Worm (Caenorhabditis elegans) whole organism, L4 larva: Measurements from ENCODE around the gene wdfy-2.

Source experiments
- D1046.2 ChIP-seq: fragments of 200-800 bp; sonication (Bioruptor generic); IDR thresholded peaks from 2 replicates; pipeline ENCODE4 v1.3.6; 2022; ENCODE audit warnings: missing genetic modification characterization, missing compliant biosample characterization
- F10B5.3 ChIP-seq: sonication (generic microtip); optimal IDR thresholded peaks from 2 replicates; lab custom pipeline; 2016; ENCODE audit warnings: mild to moderate bottlenecking, missing genetic modification characterization, missing compliant biosample characterization
- F37D6.2 ChIP-seq: sonication (generic microtip); optimal IDR thresholded peaks from 2 replicates; lab custom pipeline; 2016; ENCODE audit warnings: mild to moderate bottlenecking, missing genetic modification characterization, missing compliant biosample characterization
- R02D3.7 ChIP-seq: fragments of 150-350 bp; sonication (generic microtip); optimal IDR thresholded peaks from 3 replicates; lab custom pipeline; 2014; ENCODE audit warnings: missing biosample characterization, missing genetic modification characterization
- T20F7.1 ChIP-seq: fragments of 200-800 bp; sonication (Bioruptor generic); optimal IDR thresholded peaks from 2 replicates; lab custom pipeline; 2018; ENCODE audit warnings: mild to moderate bottlenecking, missing genetic modification characterization, missing compliant biosample characterization
- Y5F2A.4 ChIP-seq: fragments of 200-800 bp; sonication (Bioruptor generic); optimal IDR thresholded peaks from 2 replicates; lab custom pipeline; 2018; ENCODE audit warnings: mild to moderate bottlenecking, missing genetic modification characterization, missing compliant biosample characterization
- ZK546.5 ChIP-seq, 2 experiments: sonication (generic microtip); optimal IDR thresholded peaks; 2 replicates each; lab custom pipeline; 2017; ENCODE audit warnings: missing biosample characterization in 2 of 2, missing genetic modification characterization in 2 of 2
- aha-1 ChIP-seq: fragments of 150-350 bp; peaks from one replicate; lab custom pipeline; 2014; ENCODE audit warnings: missing biosample characterization, missing genetic modification characterization
- ama-1 ChIP-seq: fragments of 150-350 bp; optimal IDR thresholded peaks from 2 replicates; lab custom pipeline; 2014; ENCODE audit warnings: inconsistent platforms, mixed read lengths
- arid-1 ChIP-seq: fragments of 200-800 bp; sonication (Bioruptor generic); conservative IDR thresholded peaks from 2 replicates; pipeline ENCODE4 v1.3.6; 2022; ENCODE audit warnings: missing genetic modification reagents, missing genetic modification characterization, missing compliant biosample characterization
- ceh-20 ChIP-seq: fragments of 200-800 bp; sonication (Bioruptor generic); IDR thresholded peaks from 2 replicates; pipeline ENCODE4 v1.3.6; 2022; ENCODE audit warnings: missing genetic modification reagents, missing genetic modification characterization, missing compliant biosample characterization
- ceh-32 ChIP-seq: sonication (generic microtip); optimal IDR thresholded peaks from 2 replicates; lab custom pipeline; 2016; ENCODE audit warnings: mild to moderate bottlenecking, missing genetic modification characterization, missing compliant biosample characterization; ENCODE audit not compliant: poor library complexity
- daf-16 ChIP-seq, 3 experiments: sonication (generic microtip); optimal IDR thresholded peaks; 2 replicates each; lab custom pipeline; 2016 to 2017; ENCODE audit warnings: missing genetic modification characterization in 3 of 3, missing genetic modification reagents in 3 of 3, mild to moderate bottlenecking in 2 of 3, missing compliant biosample characterization in 2 of 3, missing biosample characterization in 1 of 3, moderate library complexity in 1 of 3
- daf-8 ChIP-seq: fragments of 200-800 bp; sonication (Bioruptor generic); IDR thresholded peaks from 2 replicates; pipeline ENCODE4 v1.3.6; 2022; ENCODE audit warnings: missing genetic modification characterization, missing compliant biosample characterization
- dmd-6 ChIP-seq: fragments of 200-800 bp; sonication (Bioruptor generic); IDR thresholded peaks from 2 replicates; pipeline ENCODE4 v1.3.6; 2022; ENCODE audit warnings: missing genetic modification reagents, missing genetic modification characterization, missing compliant biosample characterization
- dmd-8 ChIP-seq: fragments of 200-800 bp; sonication (Bioruptor generic); IDR thresholded peaks from 2 replicates; pipeline ENCODE4 v1.3.6; 2022; ENCODE audit warnings: missing genetic modification characterization, missing compliant biosample characterization
- dmd-9 ChIP-seq: fragments of 200-800 bp; sonication (Bioruptor generic); IDR thresholded peaks from 2 replicates; pipeline ENCODE4 v1.3.6; 2022; ENCODE audit warnings: missing genetic modification reagents, missing genetic modification characterization, missing compliant biosample characterization
- dpl-1 ChIP-seq: fragments of 150-350 bp; optimal IDR thresholded peaks from 2 replicates; lab custom pipeline; 2014; ENCODE audit warnings: missing biosample characterization, missing genetic modification reagents, missing genetic modification characterization
- duxl-1 ChIP-seq: sonication (generic microtip); optimal IDR thresholded peaks from 2 replicates; lab custom pipeline; 2016; ENCODE audit warnings: mild to moderate bottlenecking, missing genetic modification characterization, moderate library complexity, missing compliant biosample characterization; ENCODE audit not compliant: poor library complexity
- fkh-10 ChIP-seq: fragments of 150-350 bp; optimal IDR thresholded peaks from 2 replicates; lab custom pipeline; 2014; ENCODE audit warnings: missing biosample characterization, missing genetic modification reagents, missing genetic modification characterization
- fos-1 ChIP-seq: fragments of 150-350 bp; optimal IDR thresholded peaks from 2 replicates; lab custom pipeline; 2014; ENCODE audit warnings: missing biosample characterization, missing genetic modification characterization
- gei-8 ChIP-seq: fragments of 200-800 bp; sonication (Bioruptor generic); optimal IDR thresholded peaks from 2 replicates; lab custom pipeline; 2018; ENCODE audit warnings: mild to moderate bottlenecking, missing genetic modification characterization, missing compliant biosample characterization
- hlh-30 ChIP-seq: sonication (generic microtip); optimal IDR thresholded peaks from 2 replicates; lab custom pipeline; 2017; ENCODE audit warnings: antibody characterized with exemption, mild to moderate bottlenecking, missing genetic modification characterization, missing compliant biosample characterization; ENCODE audit not compliant: insufficient read depth
- lsy-2 ChIP-seq, 2 experiments: fragments of 150-350 bp in 1 of 2; sonication (generic microtip) in 1 of 2; optimal IDR thresholded peaks; 2 replicates each; lab custom pipeline; 2014 to 2017; ENCODE audit warnings: missing biosample characterization in 2 of 2, missing genetic modification characterization in 2 of 2
- mdt-29 ChIP-seq: fragments of 200-800 bp; sonication (Bioruptor generic); IDR thresholded peaks from 2 replicates; pipeline ENCODE4 v1.3.6; 2022; ENCODE audit warnings: missing genetic modification reagents, missing genetic modification characterization, missing compliant biosample characterization
- mes-2 ChIP-seq: sonication (generic microtip); optimal IDR thresholded peaks from 2 replicates; lab custom pipeline; 2016; ENCODE audit warnings: missing genotype, mild to moderate bottlenecking, missing genetic modification characterization, missing compliant biosample characterization; ENCODE audit not compliant: poor library complexity, severe bottlenecking
- mxl-2 ChIP-seq: fragments of 200-800 bp; sonication (Bioruptor generic); conservative IDR thresholded peaks from 2 replicates; pipeline ENCODE4 v1.3.6; 2022; ENCODE audit warnings: missing genetic modification reagents, missing genetic modification characterization, missing compliant biosample characterization
- mxl-3 ChIP-seq: fragments of 200-800 bp; sonication (Bioruptor generic); optimal IDR thresholded peaks from 2 replicates; lab custom pipeline; 2018; ENCODE audit warnings: mild to moderate bottlenecking, missing genetic modification characterization, missing compliant biosample characterization
- nhr-11 ChIP-seq: fragments of 150-350 bp; optimal IDR thresholded peaks from 2 replicates; lab custom pipeline; 2014; ENCODE audit warnings: missing biosample characterization, missing genetic modification characterization
- nhr-42 ChIP-seq: fragments of 200-800 bp; sonication (Bioruptor generic); IDR thresholded peaks from 2 replicates; pipeline ENCODE4 v1.3.6; 2022; ENCODE audit warnings: missing genetic modification characterization, missing compliant biosample characterization
- nhr-76 ChIP-seq: fragments of 150-350 bp; optimal IDR thresholded peaks from 2 replicates; lab custom pipeline; 2014; ENCODE audit warnings: missing biosample characterization, missing genetic modification characterization
- nhr-77 ChIP-seq: fragments of 150-350 bp; optimal IDR thresholded peaks from 2 replicates; lab custom pipeline; 2014; ENCODE audit warnings: missing biosample characterization, missing genetic modification characterization
- saeg-2 ChIP-seq: fragments of 200-800 bp; sonication (Bioruptor generic); IDR thresholded peaks from 2 replicates; pipeline ENCODE4 v1.3.6; 2022; ENCODE audit warnings: missing genetic modification reagents, missing genetic modification characterization, missing compliant biosample characterization
- skn-1 ChIP-seq: fragments of 150-350 bp; optimal IDR thresholded peaks from 2 replicates; lab custom pipeline; 2014; ENCODE audit warnings: missing biosample characterization, missing genetic modification characterization
- snpc-4 ChIP-seq: fragments of 150-350 bp; optimal IDR thresholded peaks from 2 replicates; lab custom pipeline; 2014; ENCODE audit warnings: missing biosample characterization, missing genetic modification characterization
- tra-1 ChIP-seq: fragments of 200-800 bp; sonication (Bioruptor generic); IDR thresholded peaks from 2 replicates; pipeline ENCODE4 v1.3.6; 2022; ENCODE audit warnings: missing genetic modification reagents, missing genetic modification characterization, missing compliant biosample characterization
- unc-62 ChIP-seq, 3 experiments: fragments of 150-350 bp in 1 of 3; sonication (generic microtip); optimal IDR thresholded peaks in 2 of 3; peaks in 1 of 3; 1 replicate in 1 of 3; 2 replicates in 2 of 3; lab custom pipeline; 2014 to 2017; ENCODE audit warnings: missing biosample characterization in 3 of 3, missing genetic modification characterization in 3 of 3, missing genetic modification reagents in 3 of 3, missing genotype in 1 of 3
- zfp-3 ChIP-seq: fragments of 200-800 bp; sonication (Bioruptor generic); conservative IDR thresholded peaks from 2 replicates; pipeline ENCODE4 v1.3.6; 2022; ENCODE audit warnings: missing genetic modification reagents, missing genetic modification characterization, missing compliant biosample characterization
- zip-11 ChIP-seq: fragments of 200-800 bp; sonication (Bioruptor generic); IDR thresholded peaks from 2 replicates; pipeline ENCODE4 v1.3.6; 2022; ENCODE audit warnings: missing genetic modification characterization, missing compliant biosample characterization
- zip-2 ChIP-seq: fragments of 150-350 bp; optimal IDR thresholded peaks from 2 replicates; lab custom pipeline; 2014; ENCODE audit warnings: missing biosample characterization, missing genetic modification characterization
- ztf-7 ChIP-seq: fragments of 150-350 bp; optimal IDR thresholded peaks from 2 replicates; lab custom pipeline; 2014; ENCODE audit warnings: missing biosample characterization, missing genetic modification characterization

wdfy-2 gene

ce11 chrII:9319058-9319915 is at the start of gene wdfy-2, which contains the start of gene csa-1:
TSS of gene wdfy-2 (plus strand) at chrII:9319865.
TSS of gene csa-1 (minus strand) at chrII:9319726.
- TF ChIP-seq lsy-2 (tag; optimal IDR thresholded peaks at IDR 0.05; lab: Kevin White, UChicago) (peak in 1 of 2 experiments; percentile 23), mxl-3 (peak; percentile 26), mes-2 (peak; percentile 66), dpl-1 (GFP tag; lab: Kevin White, UChicago) (peak; percentile 61), D1046.2 (GFP tag; lab: Robert Waterston, UW) (no peak), aha-1 (tag; lab: Kevin White, UChicago) (peak; percentile 74)

ce11 chrII:9271285-9271684 is 48.4 kb upstream of the wdfy-2 start:
- TF ChIP-seq F37D6.2 (tag; lab: Kevin White, UChicago) = no peak
- no peak for TF ChIP-seq mdt-29 (GFP tag; lab: Robert Waterston, UW)
- TF ChIP-seq saeg-2 = no peak
- TF ChIP-seq ceh-32 (tag; lab: Kevin White, UChicago) = no peak
- peak in 1 of 2 experiments; percentile 92 for TF ChIP-seq unc-62 (GFP tag; optimal IDR thresholded peaks at IDR 0.05 in 1 of 2; lab: Kevin White, UChicago)
- TF ChIP-seq unc-62 (tag; optimal IDR thresholded peaks at IDR 0.05; lab: Kevin White, UChicago) = no peak

- TF ChIP-seq arid-1 (GFP tag; lab: Robert Waterston, UW) = no peak
- TF ChIP-seq lsy-2 (tag; optimal IDR thresholded peaks at IDR 0.05; lab: Kevin White, UChicago) = no peak
- no peak for TF ChIP-seq T20F7.1
- TF ChIP-seq zfp-3 (GFP tag; lab: Robert Waterston, UW) = no peak
- TF ChIP-seq aha-1 (tag; lab: Kevin White, UChicago) = peak; percentile 68
- no peak for TF ChIP-seq nhr-77 (tag; lab: Kevin White, UChicago)
These were observed 46.7 kb upstream of the wdfy-2 start, which contains the start of gene C01G6.4 for ce11 chrII:9272942-9273341. TSS of gene C01G6.4 (minus strand) at chrII:9273042.

DNA sequence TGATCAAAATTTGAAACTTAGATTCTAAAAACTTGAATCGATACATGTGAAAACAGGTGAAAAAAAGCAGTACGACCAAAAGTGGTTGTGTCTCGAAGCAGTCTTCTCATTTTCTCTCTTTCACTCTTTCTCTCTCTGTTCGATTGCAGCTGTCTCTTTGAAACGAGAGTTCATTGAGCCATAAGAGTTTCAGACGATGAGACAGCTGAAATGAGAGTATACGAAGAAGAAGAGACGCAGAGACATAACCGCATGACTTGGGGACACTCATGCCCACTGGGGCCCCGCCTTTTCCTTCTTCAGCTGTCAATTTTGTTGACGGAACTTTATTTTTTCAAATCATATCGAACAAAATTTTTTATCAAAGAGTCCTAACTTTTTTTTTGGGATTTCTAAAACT is 45.7 kb upstream of the wdfy-2 start:
- TF ChIP-seq nhr-11 (tag; lab: Kevin White, UChicago) = peak; percentile 79
- TF ChIP-seq F37D6.2 (tag; lab: Kevin White, UChicago) = peak; percentile 29
- TF ChIP-seq ZK546.5 (tag; optimal IDR thresholded peaks at IDR 0.05; lab: Kevin White, UChicago) = no peak
- TF ChIP-seq ztf-7 (tag; lab: Kevin White, UChicago) = no peak
- no peak for TF ChIP-seq zip-11 (GFP tag; lab: Robert Waterston, UW)
- peak; percentile 84 for TF ChIP-seq tra-1 (GFP tag; lab: Robert Waterston, UW)
- TF ChIP-seq mes-2 = peak; percentile 82
- TF ChIP-seq fos-1 = no peak
- no peak for TF ChIP-seq skn-1
- peak; percentile 72; the same call in 1 of the 2 replicates for TF ChIP-seq nhr-42 (GFP tag; lab: Robert Waterston, UW)
- peak; percentile 85; the same call in 1 of the 2 replicates for TF ChIP-seq ceh-20
- TF ChIP-seq daf-16 (GFP tag; optimal IDR thresholded peaks at IDR 0.05; lab: Kevin White, UChicago) = peak; percentile 2 to 45
- TF ChIP-seq daf-16 (tag; optimal IDR thresholded peaks at IDR 0.05; lab: Kevin White, UChicago) = peak; percentile 70
- peak; percentile 30 for TF ChIP-seq ama-1 (lab: Kevin White, UChicago)
- no peak for TF ChIP-seq F10B5.3 (tag; lab: Kevin White, UChicago)
- TF ChIP-seq dpl-1 (GFP tag; lab: Kevin White, UChicago) = peak; percentile 50
- TF ChIP-seq nhr-76 (tag; lab: Kevin White, UChicago) = no peak
- peak; percentile 92 for TF ChIP-seq dmd-6 (GFP tag; lab: Robert Waterston, UW)
- no peak for TF ChIP-seq saeg-2
- peak; percentile 60 for TF ChIP-seq fkh-10 (GFP tag; lab: Kevin White, UChicago)
- TF ChIP-seq R02D3.7 (tag; lab: Kevin White, UChicago) = no peak
- no peak for TF ChIP-seq daf-8 (GFP tag; lab: Robert Waterston, UW)
- peak in 1 of 2 experiments; percentile 99 for TF ChIP-seq unc-62 (GFP tag; optimal IDR thresholded peaks at IDR 0.05 in 1 of 2; lab: Kevin White, UChicago)
- no peak for TF ChIP-seq unc-62 (tag; optimal IDR thresholded peaks at IDR 0.05; lab: Kevin White, UChicago)
- no peak for TF ChIP-seq Y5F2A.4 (GFP tag; lab: Kevin White, UChicago)
- TF ChIP-seq dmd-8 (GFP tag; lab: Robert Waterston, UW) = no peak
- TF ChIP-seq snpc-4 (tag; lab: Kevin White, UChicago) = no peak
- TF ChIP-seq duxl-1 (tag; lab: Kevin White, UChicago) = no peak
- no peak for TF ChIP-seq zip-2
- TF ChIP-seq mxl-2 (GFP tag; lab: Robert Waterston, UW) = no peak
- TF ChIP-seq gei-8 (GFP tag; lab: Kevin White, UChicago) = peak; percentile 49
- peak; percentile 99 for TF ChIP-seq hlh-30 (tag; lab: Kevin White, UChicago)
- no peak for TF ChIP-seq dmd-9 (GFP tag; lab: Robert Waterston, UW)
